Worm (Caenorhabditis elegans) whole organism, L4 larva: ENCODE results near the gene C09G12.17.

ENCODE experiments used
- F26F4.8 ChIP-seq: fragments of 200-800 bp; sonication (Bioruptor generic); conservative IDR thresholded peaks from 2 replicates; pipeline ENCODE4 v1.3.6; 2022; ENCODE audit warnings: missing genetic modification characterization, missing compliant biosample characterization
- Y48G9A.11 ChIP-seq: fragments of 200-800 bp; sonication (Bioruptor generic); IDR thresholded peaks from 2 replicates; pipeline ENCODE4 v1.3.6; 2022; ENCODE audit warnings: missing genetic modification reagents, missing genetic modification characterization, missing compliant biosample characterization
- ama-1 ChIP-seq: fragments of 150-350 bp; optimal IDR thresholded peaks from 2 replicates; lab custom pipeline; 2014; ENCODE audit warnings: inconsistent platforms, mixed read lengths
- arid-1 ChIP-seq: fragments of 200-800 bp; sonication (Bioruptor generic); conservative IDR thresholded peaks from 2 replicates; pipeline ENCODE4 v1.3.6; 2022; ENCODE audit warnings: missing genetic modification reagents, missing genetic modification characterization, missing compliant biosample characterization
- attf-4 ChIP-seq: sonication (generic microtip); optimal IDR thresholded peaks from 3 replicates; lab custom pipeline; 2017; ENCODE audit warnings: missing biosample characterization, missing genetic modification characterization
- ceh-28 ChIP-seq: fragments of 150-350 bp; optimal IDR thresholded peaks from 2 replicates; lab custom pipeline; 2014; ENCODE audit warnings: missing biosample characterization, missing genetic modification reagents, missing genetic modification characterization
- ceh-44 ChIP-seq: fragments of 200-800 bp; sonication (Bioruptor generic); IDR thresholded peaks from 2 replicates; pipeline ENCODE4 v1.3.6; 2022; ENCODE audit warnings: missing genetic modification reagents, missing genetic modification characterization, missing compliant biosample characterization
- cey-2 ChIP-seq: sonication (generic microtip); optimal IDR thresholded peaks from 3 replicates; lab custom pipeline; 2017; ENCODE audit warnings: missing genetic modification characterization, mild to moderate bottlenecking, missing compliant biosample characterization, antibody characterized with exemption, borderline replicate concordance; ENCODE audit not compliant: insufficient read depth
- dmd-8 ChIP-seq: fragments of 200-800 bp; sonication (Bioruptor generic); IDR thresholded peaks from 2 replicates; pipeline ENCODE4 v1.3.6; 2022; ENCODE audit warnings: missing genetic modification characterization, missing compliant biosample characterization
- gei-8 ChIP-seq: fragments of 200-800 bp; sonication (Bioruptor generic); optimal IDR thresholded peaks from 2 replicates; lab custom pipeline; 2018; ENCODE audit warnings: mild to moderate bottlenecking, missing genetic modification characterization, missing compliant biosample characterization
- hlh-11 ChIP-seq: fragments of 200-800 bp; sonication (Bioruptor generic); optimal IDR thresholded peaks from 2 replicates; lab custom pipeline; 2018; ENCODE audit warnings: mild to moderate bottlenecking, missing genetic modification characterization, missing compliant biosample characterization
- hlh-30 ChIP-seq: sonication (generic microtip); optimal IDR thresholded peaks from 2 replicates; lab custom pipeline; 2017; ENCODE audit warnings: antibody characterized with exemption, mild to moderate bottlenecking, missing genetic modification characterization, missing compliant biosample characterization; ENCODE audit not compliant: insufficient read depth
- lin-29 ChIP-seq: fragments of 200-800 bp; sonication (Bioruptor generic); IDR thresholded peaks from 2 replicates; pipeline ENCODE4 v1.3.6; 2022; ENCODE audit warnings: missing genetic modification reagents, missing genetic modification characterization, missing compliant biosample characterization
- lin-38 ChIP-seq: fragments of 200-800 bp; sonication (Bioruptor generic); IDR thresholded peaks from 2 replicates; pipeline ENCODE4 v1.3.6; 2022; ENCODE audit warnings: missing genetic modification reagents, missing genetic modification characterization, missing compliant biosample characterization
- lin-39 ChIP-seq: fragments of 150-350 bp; optimal IDR thresholded peaks from 2 replicates; lab custom pipeline; 2014; ENCODE audit warnings: missing biosample characterization, missing genetic modification reagents, missing genetic modification characterization
- lsy-2 ChIP-seq, 2 experiments: fragments of 150-350 bp in 1 of 2; sonication (generic microtip) in 1 of 2; optimal IDR thresholded peaks; 2 replicates each; lab custom pipeline; 2014 to 2017; ENCODE audit warnings: missing biosample characterization in 2 of 2, missing genetic modification characterization in 2 of 2
- mdl-1 ChIP-seq, 2 experiments: fragments of 150-350 bp in 1 of 2; sonication (generic microtip) in 1 of 2; optimal IDR thresholded peaks; 2 replicates each; lab custom pipeline; 2014 to 2017; ENCODE audit warnings: missing biosample characterization in 2 of 2, missing genetic modification characterization in 2 of 2
- mes-2 ChIP-seq: sonication (generic microtip); optimal IDR thresholded peaks from 2 replicates; lab custom pipeline; 2016; ENCODE audit warnings: missing genotype, mild to moderate bottlenecking, missing genetic modification characterization, missing compliant biosample characterization; ENCODE audit not compliant: poor library complexity, severe bottlenecking
- mxl-2 ChIP-seq: fragments of 200-800 bp; sonication (Bioruptor generic); conservative IDR thresholded peaks from 2 replicates; pipeline ENCODE4 v1.3.6; 2022; ENCODE audit warnings: missing genetic modification reagents, missing genetic modification characterization, missing compliant biosample characterization
- nhr-41 ChIP-seq: fragments of 200-800 bp; sonication (Bioruptor generic); IDR thresholded peaks from 2 replicates; pipeline ENCODE4 v1.3.6; 2022; ENCODE audit warnings: missing genetic modification reagents, missing genetic modification characterization, missing compliant biosample characterization
- nhr-76 ChIP-seq: fragments of 150-350 bp; optimal IDR thresholded peaks from 2 replicates; lab custom pipeline; 2014; ENCODE audit warnings: missing biosample characterization, missing genetic modification characterization
- saeg-2 ChIP-seq: fragments of 200-800 bp; sonication (Bioruptor generic); IDR thresholded peaks from 2 replicates; pipeline ENCODE4 v1.3.6; 2022; ENCODE audit warnings: missing genetic modification reagents, missing genetic modification characterization, missing compliant biosample characterization
- snpc-1.2 ChIP-seq: fragments of 200-800 bp; sonication (Bioruptor generic); IDR thresholded peaks from 2 replicates; pipeline ENCODE4 v1.3.6; 2022; ENCODE audit warnings: missing genetic modification reagents, missing genetic modification characterization, missing compliant biosample characterization
- snpc-4 ChIP-seq: fragments of 150-350 bp; optimal IDR thresholded peaks from 2 replicates; lab custom pipeline; 2014; ENCODE audit warnings: missing biosample characterization, missing genetic modification characterization
- tra-1 ChIP-seq: fragments of 200-800 bp; sonication (Bioruptor generic); IDR thresholded peaks from 2 replicates; pipeline ENCODE4 v1.3.6; 2022; ENCODE audit warnings: missing genetic modification reagents, missing genetic modification characterization, missing compliant biosample characterization
- unc-39 ChIP-seq: sonication (generic microtip); optimal IDR thresholded peaks from 2 replicates; lab custom pipeline; 2017; ENCODE audit warnings: missing biosample characterization, missing genetic modification characterization
- unc-62 ChIP-seq, 3 experiments: fragments of 150-350 bp in 1 of 3; sonication (generic microtip); optimal IDR thresholded peaks in 2 of 3; peaks in 1 of 3; 1 replicate in 1 of 3; 2 replicates in 2 of 3; lab custom pipeline; 2014 to 2017; ENCODE audit warnings: missing biosample characterization in 3 of 3, missing genetic modification characterization in 3 of 3, missing genetic modification reagents in 3 of 3, missing genotype in 1 of 3
- vab-7 ChIP-seq: fragments of 200-800 bp; sonication (Bioruptor generic); IDR thresholded peaks from 2 replicates; pipeline ENCODE4 v1.3.6; 2022; ENCODE audit warnings: missing genetic modification reagents, missing genetic modification characterization, missing compliant biosample characterization
- ztf-11 ChIP-seq: fragments of 150-350 bp; optimal IDR thresholded peaks from 2 replicates; lab custom pipeline; 2014; ENCODE audit warnings: missing biosample characterization, missing genetic modification characterization

Gene C09G12.17

ce11 chrIV:3532989-3533388 lies 36.7 kb upstream of the C09G12.17 start (continued):
- no peak for TF ChIP-seq snpc-4
- peak; percentile 18 for TF ChIP-seq mes-2
- peak; percentile 73 for TF ChIP-seq lin-38 (GFP tag; lab: Robert Waterston, UW)
- TF ChIP-seq Y48G9A.11 (GFP tag; lab: Robert Waterston, UW) = no peak
- TF ChIP-seq lin-39 (tag; lab: Kevin White, UChicago) = no peak
- no peak for TF ChIP-seq nhr-76 (tag; lab: Kevin White, UChicago)

DNA sequence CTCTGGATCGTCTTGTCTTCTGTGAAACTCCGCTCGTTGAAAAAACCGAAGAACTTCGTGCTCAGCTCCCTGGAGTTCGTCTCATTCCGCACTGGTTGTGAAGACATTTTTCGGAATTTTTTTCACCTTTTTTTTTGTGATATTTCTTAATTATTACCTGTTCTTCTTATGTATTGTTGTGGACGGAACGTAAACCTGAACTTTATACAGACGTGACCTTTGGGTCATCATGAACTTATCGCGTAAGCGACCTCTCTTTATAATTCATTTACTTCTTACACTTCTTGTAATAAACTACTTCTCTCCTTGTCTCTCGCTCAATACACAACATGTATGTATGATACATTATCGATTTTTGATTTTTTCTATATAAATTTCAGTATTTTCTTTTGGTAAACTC lies 35.9 kb upstream of the C09G12.17 start, which contains the start of gene M57.1:
Gene M57.1, plus strand, starts transcription at position 301 of the 400 bp plus-strand sequence.
- TF ChIP-seq mdl-1 (tag; optimal IDR thresholded peaks at IDR 0.05; lab: Kevin White, UChicago) = no peak
- TF ChIP-seq ceh-44 = no peak
- TF ChIP-seq ama-1 (lab: Kevin White, UChicago) = no peak
- TF ChIP-seq tra-1 (GFP tag; lab: Robert Waterston, UW) = no peak
- TF ChIP-seq gei-8 (GFP tag; lab: Kevin White, UChicago) = no peak
- no peak for TF ChIP-seq saeg-2 (GFP tag; lab: Robert Waterston, UW)
- no peak for TF ChIP-seq cey-2
- no peak for TF ChIP-seq F26F4.8 (GFP tag; lab: Robert Waterston, UW)
- no peak for TF ChIP-seq hlh-30 (tag; lab: Kevin White, UChicago)
- TF ChIP-seq lin-29 (GFP tag; lab: Robert Waterston, UW) = no peak
- TF ChIP-seq snpc-1.2 (GFP tag; lab: Robert Waterston, UW) = no peak
- TF ChIP-seq nhr-76 (tag; lab: Kevin White, UChicago) = no peak
- no peak for TF ChIP-seq hlh-11
- TF ChIP-seq vab-7 (GFP tag; lab: Robert Waterston, UW) = no peak
- no peak for TF ChIP-seq arid-1 (GFP tag; lab: Robert Waterston, UW)
- no peak for TF ChIP-seq ztf-11 (tag; lab: Kevin White, UChicago)
- TF ChIP-seq unc-39 (tag; lab: Kevin White, UChicago) = no peak

DNA sequence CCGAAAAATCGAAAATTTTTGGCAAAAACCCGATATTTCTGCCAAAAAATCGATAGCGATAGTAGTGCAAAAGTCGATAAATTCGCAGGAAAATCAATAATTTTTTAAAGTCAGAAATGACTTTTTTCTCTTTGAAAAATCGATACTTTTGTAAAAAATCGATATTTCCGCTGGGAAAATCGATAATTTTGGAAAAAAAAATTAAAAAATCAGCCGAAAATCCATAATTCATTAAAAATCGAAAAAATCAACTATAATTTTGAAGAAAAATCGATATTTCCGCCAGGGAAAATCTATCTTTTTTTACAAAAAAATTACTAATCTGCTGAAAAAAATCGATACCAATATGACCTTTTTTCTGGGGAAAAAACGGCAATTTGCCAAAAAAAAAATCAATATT lies 35.3 kb upstream of the C09G12.17 start:
- no peak for TF ChIP-seq cey-2
- no peak for TF ChIP-seq F26F4.8 (GFP tag; lab: Robert Waterston, UW)
- TF ChIP-seq nhr-41 = no peak
- TF ChIP-seq vab-7 (GFP tag; lab: Robert Waterston, UW) = no peak
- TF ChIP-seq ceh-28 (tag; lab: Kevin White, UChicago) = peak; percentile 92
- TF ChIP-seq Y48G9A.11 (GFP tag; lab: Robert Waterston, UW) = no peak
- no peak for TF ChIP-seq lsy-2 (tag; optimal IDR thresholded peaks at IDR 0.05; lab: Kevin White, UChicago)
- TF ChIP-seq mxl-2 (GFP tag; lab: Robert Waterston, UW) = no peak

- TF ChIP-seq ceh-28 (tag; lab: Kevin White, UChicago) (peak; percentile 67), unc-62 (GFP tag; optimal IDR thresholded peaks at IDR 0.05 in 1 of 2; lab: Kevin White, UChicago) (peak in 1 of 2 experiments; percentile 40), unc-62 (tag; optimal IDR thresholded peaks at IDR 0.05; lab: Kevin White, UChicago) (no peak), F26F4.8 (GFP tag; lab: Robert Waterston, UW) (no peak)
Measured at ce11 chrIV:3527878-3528277, 31.6 kb upstream of the C09G12.17 start.

DNA sequence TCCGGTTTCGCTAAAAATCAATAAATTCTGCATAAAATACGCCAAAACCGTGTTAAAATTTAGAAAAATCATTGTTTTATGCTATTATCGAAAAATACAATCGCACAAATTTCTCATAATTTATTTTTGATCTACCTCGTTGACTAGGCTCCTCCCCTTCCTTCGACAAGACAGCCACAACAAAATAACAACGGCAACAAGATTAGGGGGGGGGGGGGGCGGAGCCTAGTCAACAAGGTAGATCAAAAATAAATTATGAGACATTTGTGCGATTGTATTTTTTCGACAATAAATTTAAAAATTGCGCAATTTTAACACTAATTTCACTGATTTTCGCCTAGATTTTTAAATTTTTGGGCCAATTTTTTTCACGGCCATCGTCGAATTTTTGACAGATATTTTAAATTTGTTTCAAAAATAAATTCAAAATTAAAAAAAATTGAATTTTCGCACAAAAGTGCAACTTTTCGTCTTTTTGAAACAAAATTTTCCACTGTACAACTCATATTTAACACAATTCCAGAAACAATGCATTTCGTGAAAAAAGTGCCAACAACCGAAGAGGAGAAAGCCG lies 30.7 kb upstream of the C09G12.17 start, which contains the start of gene M57.2:
Gene M57.2, plus strand, starts transcription at position 524 of the 574 bp plus-strand sequence.
- TF ChIP-seq attf-4 (tag; lab: Kevin White, UChicago) = no peak

- TF ChIP-seq dmd-8 (GFP tag; lab: Robert Waterston, UW) (no peak), unc-62 (GFP tag; optimal IDR thresholded peaks at IDR 0.05 in 1 of 2; lab: Kevin White, UChicago) (peak in 1 of 2 experiments; percentile 82), unc-62 (tag; optimal IDR thresholded peaks at IDR 0.05; lab: Kevin White, UChicago) (no peak)
Measured at ce11 chrIV:3526144-3526797, 30.0 kb upstream of the C09G12.17 start.
